Worm (Caenorhabditis elegans) whole organism, late embryonic: ENCODE data around the gene acp-6.

ENCODE experiments used
- C08G9.2 ChIP-seq: sonication (generic microtip); optimal IDR thresholded peaks from 2 replicates; lab custom pipeline; 2016; ENCODE audit warnings: mild to moderate bottlenecking, missing genetic modification characterization, moderate library complexity, missing compliant biosample characterization
- F13H6.1 ChIP-seq: sonication (generic microtip); optimal IDR thresholded peaks from 2 replicates; lab custom pipeline; 2016; ENCODE audit warnings: missing genetic modification characterization, missing compliant biosample characterization
- K02D7.2 ChIP-seq: sonication (generic microtip); optimal IDR thresholded peaks from 2 replicates; lab custom pipeline; 2017; ENCODE audit warnings: mild to moderate bottlenecking, missing genetic modification characterization, missing compliant biosample characterization
- Y22D7AL.16 ChIP-seq: sonication (generic microtip); optimal IDR thresholded peaks from 2 replicates; lab custom pipeline; 2016; ENCODE audit warnings: missing genetic modification characterization, missing compliant biosample characterization
- ahr-1 ChIP-seq: sonication (generic microtip); optimal IDR thresholded peaks from 2 replicates; lab custom pipeline; 2016; ENCODE audit warnings: missing genetic modification characterization, missing compliant biosample characterization
- ceh-18 ChIP-seq: sonication (generic microtip); optimal IDR thresholded peaks from 2 replicates; lab custom pipeline; 2016; ENCODE audit warnings: missing genetic modification characterization, missing compliant biosample characterization
- ceh-24 ChIP-seq: sonication (generic microtip); optimal IDR thresholded peaks from 2 replicates; lab custom pipeline; 2016; ENCODE audit warnings: mild to moderate bottlenecking, missing genetic modification characterization, missing compliant biosample characterization
- ceh-30 ChIP-seq: fragments of 150-350 bp; optimal IDR thresholded peaks from 2 replicates; lab custom pipeline; 2014; ENCODE audit warnings: missing biosample characterization, missing genetic modification characterization
- ceh-31 ChIP-seq: sonication (generic microtip); optimal IDR thresholded peaks from 2 replicates; lab custom pipeline; 2016; ENCODE audit warnings: missing genetic modification characterization, missing compliant biosample characterization
- ceh-34 ChIP-seq: sonication (generic microtip); optimal IDR thresholded peaks from 2 replicates; lab custom pipeline; 2016; ENCODE audit warnings: mild to moderate bottlenecking, missing genetic modification characterization, missing compliant biosample characterization
- ceh-48 ChIP-seq: sonication (generic microtip); optimal IDR thresholded peaks from 2 replicates; lab custom pipeline; 2016; ENCODE audit warnings: missing genetic modification characterization, inconsistent platforms, missing compliant biosample characterization
- ceh-9 ChIP-seq: sonication (generic microtip); optimal IDR thresholded peaks from 2 replicates; lab custom pipeline; 2016; ENCODE audit warnings: mild to moderate bottlenecking, missing genetic modification characterization, inconsistent platforms, missing compliant biosample characterization
- che-1 ChIP-seq: sonication (generic microtip); optimal IDR thresholded peaks from 2 replicates; lab custom pipeline; 2016; ENCODE audit warnings: mild to moderate bottlenecking, missing genetic modification characterization, missing compliant biosample characterization
- dmd-4 ChIP-seq: sonication (generic microtip); optimal IDR thresholded peaks from 2 replicates; lab custom pipeline; 2016; ENCODE audit warnings: borderline replicate concordance, missing genetic modification characterization, missing compliant biosample characterization
- dve-1 ChIP-seq: sonication (generic microtip); optimal IDR thresholded peaks from 2 replicates; lab custom pipeline; 2017; ENCODE audit warnings: antibody characterized with exemption, mild to moderate bottlenecking, missing genetic modification characterization, missing compliant biosample characterization
- elt-4 ChIP-seq: sonication (generic microtip); optimal IDR thresholded peaks from 2 replicates; lab custom pipeline; 2016; ENCODE audit warnings: missing genetic modification characterization, missing compliant biosample characterization
- ets-4 ChIP-seq: sonication (generic microtip); optimal IDR thresholded peaks from 2 replicates; lab custom pipeline; 2016; ENCODE audit warnings: missing genetic modification characterization, missing compliant biosample characterization
- fax-1 ChIP-seq: sonication (generic microtip); optimal IDR thresholded peaks from 2 replicates; lab custom pipeline; 2016; ENCODE audit warnings: missing genotype, missing genetic modification characterization, missing compliant biosample characterization
- fkh-6 ChIP-seq: sonication (generic microtip); optimal IDR thresholded peaks from 2 replicates; lab custom pipeline; 2016; ENCODE audit warnings: missing genetic modification characterization, missing compliant biosample characterization
- gmeb-2 ChIP-seq: sonication (generic microtip); optimal IDR thresholded peaks from 2 replicates; lab custom pipeline; 2016; ENCODE audit warnings: missing genetic modification characterization, inconsistent platforms, missing compliant biosample characterization
- hlh-30 ChIP-seq: sonication (generic microtip); optimal IDR thresholded peaks from 2 replicates; lab custom pipeline; 2017; ENCODE audit warnings: antibody characterized with exemption, missing genetic modification characterization, missing compliant biosample characterization; ENCODE audit not compliant: insufficient read depth
- hlh-6 ChIP-seq: sonication (generic microtip); optimal IDR thresholded peaks from 2 replicates; lab custom pipeline; 2016; ENCODE audit warnings: missing genotype, missing genetic modification characterization, missing compliant biosample characterization
- lim-6 ChIP-seq: sonication (generic microtip); optimal IDR thresholded peaks from 2 replicates; lab custom pipeline; 2016; ENCODE audit warnings: missing genetic modification characterization, missing compliant biosample characterization
- lin-11 ChIP-seq: fragments of 200-800 bp; sonication (Bioruptor generic); optimal IDR thresholded peaks from 2 replicates; lab custom pipeline; 2018; ENCODE audit warnings: mild to moderate bottlenecking, missing genetic modification characterization, missing compliant biosample characterization
- mec-3 ChIP-seq: sonication (generic microtip); optimal IDR thresholded peaks from 2 replicates; lab custom pipeline; 2016; ENCODE audit warnings: borderline replicate concordance, missing genetic modification characterization, missing compliant biosample characterization
- nfya-1 ChIP-seq: sonication (generic microtip); optimal IDR thresholded peaks from 2 replicates; lab custom pipeline; 2017; ENCODE audit warnings: missing genetic modification characterization, mild to moderate bottlenecking, missing compliant biosample characterization, antibody characterized with exemption, moderate library complexity
- nhr-11 ChIP-seq: fragments of 150-350 bp; optimal IDR thresholded peaks from 2 replicates; lab custom pipeline; 2014; ENCODE audit warnings: missing biosample characterization, missing genetic modification characterization
- npax-4 ChIP-seq: sonication (generic microtip); optimal IDR thresholded peaks from 2 replicates; lab custom pipeline; 2016; ENCODE audit warnings: missing genetic modification characterization, missing compliant biosample characterization
- odd-2 ChIP-seq: sonication (generic microtip); optimal IDR thresholded peaks from 2 replicates; lab custom pipeline; 2017; ENCODE audit warnings: antibody characterized with exemption, mild to moderate bottlenecking, missing genetic modification characterization, missing compliant biosample characterization
- pag-3 ChIP-seq: sonication (generic microtip); optimal IDR thresholded peaks from 2 replicates; lab custom pipeline; 2016; ENCODE audit warnings: missing compliant biosample characterization, missing genetic modification characterization, borderline replicate concordance
- pha-4 ChIP-seq: fragments of 150-350 bp; optimal IDR thresholded peaks from 2 replicates; lab custom pipeline; 2018; ENCODE audit warnings: missing biosample characterization, missing genetic modification reagents, missing genetic modification characterization
- pqm-1 ChIP-seq: sonication (generic microtip); optimal IDR thresholded peaks from 2 replicates; lab custom pipeline; 2016; ENCODE audit warnings: missing genetic modification characterization, missing compliant biosample characterization
- pros-1 ChIP-seq: fragments of 150-350 bp; optimal IDR thresholded peaks from 2 replicates; lab custom pipeline; 2014; ENCODE audit warnings: missing biosample characterization, missing genetic modification reagents, missing genetic modification characterization
- ref-2 ChIP-seq: sonication (generic microtip); optimal IDR thresholded peaks from 2 replicates; lab custom pipeline; 2016; ENCODE audit warnings: missing genetic modification characterization, missing compliant biosample characterization
- rnt-1 ChIP-seq: sonication (generic microtip); optimal IDR thresholded peaks from 2 replicates; lab custom pipeline; 2016; ENCODE audit warnings: missing genetic modification characterization, missing compliant biosample characterization
- sdc-2 ChIP-seq: sonication (generic microtip); optimal IDR thresholded peaks from 2 replicates; lab custom pipeline; 2016; ENCODE audit warnings: missing genotype, missing genetic modification characterization, missing compliant biosample characterization
- syd-9 ChIP-seq: sonication (generic microtip); optimal IDR thresholded peaks from 2 replicates; lab custom pipeline; 2016; ENCODE audit warnings: mild to moderate bottlenecking, missing genetic modification characterization, moderate library complexity, missing compliant biosample characterization
- ttx-3 ChIP-seq: sonication (generic microtip); optimal IDR thresholded peaks from 2 replicates; lab custom pipeline; 2016; ENCODE audit warnings: missing genetic modification reagents, missing genetic modification characterization, missing compliant biosample characterization
- unc-86 ChIP-seq: sonication (generic microtip); optimal IDR thresholded peaks from 2 replicates; lab custom pipeline; 2016; ENCODE audit warnings: missing genetic modification characterization, missing compliant biosample characterization
- zip-5 ChIP-seq: sonication (generic microtip); optimal IDR thresholded peaks from 2 replicates; lab custom pipeline; 2016; ENCODE audit warnings: missing genetic modification characterization, missing compliant biosample characterization
- ztf-16 ChIP-seq: sonication (generic microtip); optimal IDR thresholded peaks from 2 replicates; lab custom pipeline; 2017; ENCODE audit warnings: missing genetic modification characterization, missing compliant biosample characterization

The acp-6 gene

DNA sequence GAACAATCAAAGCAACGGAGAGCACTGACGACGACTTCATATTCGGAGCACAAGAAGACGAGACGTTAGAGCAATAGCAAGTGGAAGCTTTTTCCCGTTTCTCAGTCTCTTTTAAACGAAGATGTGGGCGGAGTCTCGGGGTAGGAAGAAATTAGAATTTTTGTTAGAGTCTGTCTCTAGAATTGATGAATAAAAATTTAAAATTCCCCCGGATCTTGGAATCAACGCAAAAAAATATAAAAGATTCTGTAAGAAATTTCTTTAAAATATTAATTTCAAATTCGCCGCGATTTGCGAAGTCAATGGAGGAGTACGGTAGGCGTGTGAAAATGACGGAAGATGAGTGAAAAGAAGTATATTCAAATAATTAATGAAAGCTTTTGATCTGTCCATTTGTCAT, 12.5 kb downstream of the acp-6 start, which contains the start of gene nlp-71:
TSS of gene nlp-71 (minus strand) at position 101 of the 400 bp plus-strand sequence.
- TF ChIP-seq elt-4 (tag; lab: Kevin White, UChicago): no peak
- no peak for TF ChIP-seq C08G9.2 (tag; lab: Kevin White, UChicago)
- no peak for TF ChIP-seq Y22D7AL.16 (tag; lab: Kevin White, UChicago)
- no peak for TF ChIP-seq lin-11 (tag; lab: Kevin White, UChicago)
- TF ChIP-seq che-1 (tag; lab: Kevin White, UChicago): no peak
- TF ChIP-seq hlh-30 (tag; lab: Kevin White, UChicago): no peak
- TF ChIP-seq fkh-6 (tag; lab: Kevin White, UChicago): no peak
- TF ChIP-seq ahr-1 (tag; lab: Kevin White, UChicago): no peak
- TF ChIP-seq dmd-4: no peak
- TF ChIP-seq ceh-30 (tag; lab: Kevin White, UChicago): no peak
- TF ChIP-seq ets-4 (tag; lab: Kevin White, UChicago): no peak
- no peak for TF ChIP-seq nfya-1
- TF ChIP-seq K02D7.2 (tag; lab: Kevin White, UChicago): no peak
- no peak for TF ChIP-seq ttx-3 (tag; lab: Kevin White, UChicago)
- no peak for TF ChIP-seq hlh-6 (tag; lab: Kevin White, UChicago)
- TF ChIP-seq pros-1 (tag; lab: Kevin White, UChicago): no peak
- no peak for TF ChIP-seq ceh-9 (tag; lab: Kevin White, UChicago)
- no peak for TF ChIP-seq ceh-48
- no peak for TF ChIP-seq ztf-16

DNA sequence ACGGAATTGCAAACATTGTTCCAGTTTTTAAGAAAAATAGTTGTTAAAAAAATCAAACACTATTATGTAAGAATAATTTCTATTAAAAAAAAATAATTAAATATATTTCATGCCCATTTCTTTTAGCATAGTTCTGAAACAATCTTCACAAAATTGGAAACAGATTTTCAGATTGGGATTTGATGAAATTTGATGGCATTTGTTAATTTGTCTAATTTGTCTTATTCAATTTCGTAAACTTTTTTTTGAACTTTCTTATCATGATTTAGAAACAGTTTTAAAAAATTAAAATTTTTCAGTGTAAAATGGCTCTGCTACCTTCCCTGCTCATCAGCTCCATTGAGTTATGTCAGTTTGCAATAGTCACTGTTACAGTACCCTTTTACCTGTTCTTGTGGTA, 21.1 kb downstream of the acp-6 start, which contains the start of gene srv-13:
TSS of gene srv-13 (plus strand) at position 301 of the 400 bp plus-strand sequence.
- no peak for TF ChIP-seq pros-1 (tag; lab: Kevin White, UChicago)
- no peak for TF ChIP-seq ztf-16
- no peak for TF ChIP-seq Y22D7AL.16 (tag; lab: Kevin White, UChicago)
- no peak for TF ChIP-seq mec-3 (tag; lab: Kevin White, UChicago)
- TF ChIP-seq ceh-30 (tag; lab: Kevin White, UChicago): no peak
- no peak for TF ChIP-seq pag-3
- TF ChIP-seq fax-1 (tag; lab: Kevin White, UChicago): no peak
- TF ChIP-seq sdc-2 (tag; lab: Kevin White, UChicago): no peak
- TF ChIP-seq npax-4 (tag; lab: Kevin White, UChicago): no peak
- TF ChIP-seq ceh-18 (tag; lab: Kevin White, UChicago): no peak
- TF ChIP-seq ref-2 (tag; lab: Kevin White, UChicago): no peak
- TF ChIP-seq ceh-34: no peak
- no peak for TF ChIP-seq lim-6 (tag; lab: Kevin White, UChicago)
- TF ChIP-seq pqm-1 (tag; lab: Kevin White, UChicago): no peak
- no peak for TF ChIP-seq ceh-31 (tag; lab: Kevin White, UChicago)
- TF ChIP-seq lin-11 (tag; lab: Kevin White, UChicago): no peak

DNA sequence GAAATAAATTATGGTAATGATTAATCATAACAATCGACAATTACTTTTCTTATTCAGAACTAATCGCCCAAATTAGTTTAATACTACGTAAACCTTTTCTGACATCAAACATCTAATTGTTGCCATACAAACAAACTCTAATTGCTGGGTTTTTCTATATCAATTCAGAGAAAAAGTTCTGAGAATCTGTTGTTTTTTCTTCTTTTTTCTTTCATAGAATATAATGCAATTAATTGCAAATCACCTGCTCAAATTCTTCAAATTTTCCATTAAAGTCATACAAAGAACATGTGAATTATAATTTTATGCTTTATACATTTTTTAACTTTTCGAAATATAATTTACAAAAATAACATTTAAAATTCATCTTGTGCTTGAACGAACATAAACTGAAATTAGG, 22.5 kb downstream of the acp-6 start:
- no peak for TF ChIP-seq ets-4 (tag; lab: Kevin White, UChicago)
- TF ChIP-seq syd-9 (tag; lab: Kevin White, UChicago): no peak
- TF ChIP-seq ceh-48: no peak
- no peak for TF ChIP-seq C08G9.2 (tag; lab: Kevin White, UChicago)
- no peak for TF ChIP-seq ceh-9 (tag; lab: Kevin White, UChicago)
- TF ChIP-seq dve-1 (tag; lab: Kevin White, UChicago): no peak
- no peak for TF ChIP-seq ceh-24 (tag; lab: Kevin White, UChicago)
- TF ChIP-seq zip-5 (tag; lab: Kevin White, UChicago): no peak
- no peak for TF ChIP-seq unc-86 (tag; lab: Kevin White, UChicago)
- TF ChIP-seq nhr-11 (tag; lab: Kevin White, UChicago): no peak
- TF ChIP-seq ceh-30 (tag; lab: Kevin White, UChicago): no peak
- no peak for TF ChIP-seq gmeb-2
- no peak for TF ChIP-seq rnt-1 (tag; lab: Kevin White, UChicago)
- TF ChIP-seq ceh-31 (tag; lab: Kevin White, UChicago): no peak
- TF ChIP-seq che-1 (tag; lab: Kevin White, UChicago): no peak
- no peak for TF ChIP-seq odd-2 (tag; lab: Kevin White, UChicago)
- no peak for TF ChIP-seq pqm-1 (tag; lab: Kevin White, UChicago)
- no peak for TF ChIP-seq fkh-6 (tag; lab: Kevin White, UChicago)
- TF ChIP-seq pha-4 (tag; lab: Kevin White, UChicago): no peak
- no peak for TF ChIP-seq F13H6.1 (tag; lab: Kevin White, UChicago)
- TF ChIP-seq, all 69 proteins: peak for 0
